Worm (Caenorhabditis elegans): ENCODE data around the gene ndua-8.

DNA sequence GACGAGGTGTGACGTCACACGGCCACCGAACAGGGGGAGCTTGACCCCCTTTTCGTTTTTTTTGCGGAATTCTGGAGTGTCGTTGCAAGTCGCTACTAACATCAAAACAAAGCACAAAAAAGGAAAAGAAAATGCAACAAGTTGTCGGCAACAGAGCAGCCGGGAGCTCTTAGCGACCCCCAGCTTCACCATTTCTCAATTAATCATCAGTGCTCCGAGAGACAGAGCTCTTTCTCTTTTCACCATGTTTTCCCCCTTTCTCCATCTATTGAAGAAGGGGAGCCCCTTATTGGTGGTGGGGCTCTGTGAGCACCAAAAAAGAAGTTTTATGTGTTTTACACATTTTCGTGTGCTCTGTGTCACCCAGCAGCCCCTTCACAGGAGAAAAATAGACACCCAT is 24.7 kb downstream of the ndua-8 start:
- TF ChIP-seq snpc-4 (tag; optimal IDR thresholded peaks at IDR 0.05) (no peak), blmp-1 (tag; optimal IDR thresholded peaks at IDR 0.05) (no peak), ces-1 (GFP tag; optimal IDR thresholded peaks at IDR 0.05) (no peak), mab-5 (tag; optimal IDR thresholded peaks at IDR 0.05) (no peak), ceh-39 (tag; optimal IDR thresholded peaks at IDR 0.05) (no peak), cnd-1 (tag; optimal IDR thresholded peaks at IDR 0.05) (no peak), ztf-11 (tag; optimal IDR thresholded peaks at IDR 0.05) (no peak), nhr-28 (tag; optimal IDR thresholded peaks at IDR 0.05) (no peak), nhr-12 (tag; optimal IDR thresholded peaks at IDR 0.05) (no peak), mls-2 (tag; optimal IDR thresholded peaks at IDR 0.05) (no peak), ceh-83 (GFP tag; optimal IDR thresholded peaks at IDR 0.05) (no peak), unc-39 (tag; optimal IDR thresholded peaks at IDR 0.05) (no peak)

All from whole organism, mixed stage, embryonic.